Fruit fly (Drosophila melanogaster): ENCODE results near the gene Tango10.

The Tango10 gene

dm6 chrX:11715937-11716730 lies 3.9 kb upstream of the Tango10 start (continued):
- TF ChIP-seq CG18599 (GFP tag; optimal IDR thresholded peaks at IDR 0.05) = peak; percentile 89
- TF ChIP-seq psq (GFP tag; optimal IDR thresholded peaks at IDR 0.05) = peak; percentile 90
- TF ChIP-seq Atf6 (GFP tag; IDR thresholded peaks at IDR 0.05) = peak; percentile 89
- TF ChIP-seq Dbx (GFP tag; IDR thresholded peaks at IDR 0.05) = peak; percentile 84; the same call in 2 of the 3 replicates
- TF ChIP-seq Pdp1 (GFP tag; optimal IDR thresholded peaks at IDR 0.05) = peak; percentile 72 to 82
- peak; percentile 86 for TF ChIP-seq gcm (GFP tag; optimal IDR thresholded peaks at IDR 0.05)
- peak; percentile 81 for TF ChIP-seq CG10267 (tag; optimal IDR thresholded peaks at IDR 0.05)
- TF ChIP-seq cwo (GFP tag; optimal IDR thresholded peaks at IDR 0.05) = peak; percentile 75
- TF ChIP-seq aop (GFP tag; IDR thresholded peaks at IDR 0.05) = no peak
- peak; percentile 75 for TF ChIP-seq BEAF-32 (GFP tag; optimal IDR thresholded peaks at IDR 0.05)
- peak; percentile 65 for TF ChIP-seq Gsc (GFP tag; IDR thresholded peaks at IDR 0.05)
- peak; percentile 85 for TF ChIP-seq pnt (GFP tag; optimal IDR thresholded peaks at IDR 0.05)
- TF ChIP-seq Jarid2 (GFP tag; optimal IDR thresholded peaks at IDR 0.05) = peak; percentile 66
- TF ChIP-seq NC2β (GFP tag; optimal IDR thresholded peaks at IDR 0.05) = peak; percentile 81
- TF ChIP-seq CG11504 (tag; optimal IDR thresholded peaks at IDR 0.05) = peak; percentile 87
- no peak for TF ChIP-seq Elba2 (GFP tag; optimal IDR thresholded peaks at IDR 0.05)
- TF ChIP-seq Dip3 (GFP tag; optimal IDR thresholded peaks at IDR 0.05) = peak; percentile 83
- TF ChIP-seq unc-4 (GFP tag; IDR thresholded peaks at IDR 0.05; ENCODE audit: partially characterized antibody) = peak; percentile 72
- TF ChIP-seq CG6689 (GFP tag; IDR thresholded peaks at IDR 0.05) = peak; percentile 84
- peak; percentile 92 for TF ChIP-seq pho (GFP tag; optimal IDR thresholded peaks at IDR 0.05)
- no peak for TF ChIP-seq cg (GFP tag; optimal IDR thresholded peaks at IDR 0.05)
- TF ChIP-seq CG15269 (tag; optimal IDR thresholded peaks at IDR 0.05) = peak; percentile 90
- TF ChIP-seq pan (optimal IDR thresholded peaks at IDR 0.05) = no peak
- peak in 1 of 2 experiments; percentile 73 for TF ChIP-seq pan (GFP tag; optimal IDR thresholded peaks at IDR 0.05 in 1 of 2, IDR thresholded peaks at IDR 0.05 in 1 of 2)
- TF ChIP-seq dan (GFP tag; IDR thresholded peaks at IDR 0.05) = peak; percentile 66
- TF ChIP-seq Nf-YA (GFP tag; IDR thresholded peaks at IDR 0.05) = no peak
- TF ChIP-seq ab (GFP tag; optimal IDR thresholded peaks at IDR 0.05) = peak; percentile 38
- TF ChIP-seq eve (GFP tag; optimal IDR thresholded peaks at IDR 0.05) = no peak
- TF ChIP-seq CG4820 (GFP tag; optimal IDR thresholded peaks at IDR 0.05) = peak; percentile 84
- TF ChIP-seq CG2712 (tag; optimal IDR thresholded peaks at IDR 0.05) = peak; percentile 93
- peak; percentile 77 for TF ChIP-seq CG15011 (GFP tag; optimal IDR thresholded peaks at IDR 0.05)
- TF ChIP-seq CG12236 (GFP tag; optimal IDR thresholded peaks at IDR 0.05) = peak; percentile 60
- peak; percentile 18 for TF ChIP-seq abd-A (tag; optimal IDR thresholded peaks at IDR 0.05)
- no peak for TF ChIP-seq bigmax (GFP tag; optimal IDR thresholded peaks at IDR 0.05)
- TF ChIP-seq CG15514 (GFP tag; optimal IDR thresholded peaks at IDR 0.05) = peak; percentile 51
- TF ChIP-seq CG3281 (GFP tag; optimal IDR thresholded peaks at IDR 0.05) = peak; percentile 93
- no peak for TF ChIP-seq Hr39 (optimal IDR thresholded peaks at IDR 0.05)
- TF ChIP-seq CG5953 (GFP tag; IDR thresholded peaks at IDR 0.05) = peak; percentile 55; the same call in 1 of the 2 replicates
- TF ChIP-seq hbn (GFP tag; IDR thresholded peaks at IDR 0.05; ENCODE audit: partially characterized antibody) = no peak; the same call in none of the 2 replicates
- TF ChIP-seq ac (GFP tag; optimal IDR thresholded peaks at IDR 0.05) = peak; percentile 80
- peak; percentile 67 for TF ChIP-seq ap (GFP tag; IDR thresholded peaks at IDR 0.05)
- TF ChIP-seq tna (GFP tag; IDR thresholded peaks at IDR 0.05; ENCODE audit: partially characterized antibody) = peak; percentile 29; the same call in 1 of the 2 replicates
- peak; percentile 86 for TF ChIP-seq al (GFP tag; IDR thresholded peaks at IDR 0.05)
- no peak for TF ChIP-seq Dfd (GFP tag; optimal IDR thresholded peaks at IDR 0.05)
- peak; percentile 58; the same call in 2 of the 3 replicates for TF ChIP-seq Optix (GFP tag; IDR thresholded peaks at IDR 0.05)
- peak; percentile 77 for TF ChIP-seq crol (GFP tag; IDR thresholded peaks at IDR 0.05)
- peak; percentile 86 for TF ChIP-seq Chrac-16 (GFP tag; optimal IDR thresholded peaks at IDR 0.05)
- peak; percentile 83 for TF ChIP-seq Usf (GFP tag; optimal IDR thresholded peaks at IDR 0.05)
- peak; percentile 79 for TF ChIP-seq eyg (GFP tag; optimal IDR thresholded peaks at IDR 0.05)
